Worm (Caenorhabditis elegans): ENCODE measurements around the gene nhr-50.
A peak's percentile ranks its signal among the peaks of the same experiment; 100 is the strongest.

Gene nhr-50

DNA sequence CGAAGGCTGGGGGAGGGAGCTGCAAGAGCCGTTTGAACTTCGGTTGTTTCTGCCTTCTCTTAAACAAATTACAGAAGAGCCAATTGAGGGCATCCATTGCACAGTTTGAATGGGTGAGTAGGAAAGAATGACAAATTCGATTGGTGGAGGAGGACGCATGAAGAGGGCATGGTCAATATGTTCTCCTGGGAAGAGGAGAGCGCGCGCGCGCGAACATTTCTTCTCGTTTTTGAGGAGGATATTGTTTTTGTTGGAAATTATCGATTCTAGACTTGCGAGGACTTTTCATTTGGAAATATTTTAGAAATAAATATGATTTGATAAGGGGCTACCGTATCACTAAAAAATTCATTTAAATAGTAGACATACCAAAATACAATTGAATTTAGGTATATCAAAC, 31.1 kb upstream of the nhr-50 start, which contains the start of gene T10C6.7:
Gene T10C6.7, minus strand, starts transcription at position 143 of the 400 bp plus-strand sequence.
- no peak for TF ChIP-seq ceh-19 (GFP tag; optimal IDR thresholded peaks at IDR 0.05)
- no peak for TF ChIP-seq ceh-45 (GFP tag; IDR thresholded peaks at IDR 0.05)
- TF ChIP-seq dmd-4 (tag; optimal IDR thresholded peaks at IDR 0.05; ENCODE audit: borderline replicate concordance) = no peak
- no peak for TF ChIP-seq pha-2 (tag; optimal IDR thresholded peaks at IDR 0.05)
- no peak for TF ChIP-seq elt-2 (tag; optimal IDR thresholded peaks at IDR 0.05)
- no peak for TF ChIP-seq F13H6.1 (tag; optimal IDR thresholded peaks at IDR 0.05)
- no peak for TF ChIP-seq ceh-6 (GFP tag; optimal IDR thresholded peaks at IDR 0.05)
- no peak for TF ChIP-seq ceh-31 (tag; optimal IDR thresholded peaks at IDR 0.05)
- TF ChIP-seq ceh-9 (tag; optimal IDR thresholded peaks at IDR 0.05) = no peak
- TF ChIP-seq ref-2 (tag; optimal IDR thresholded peaks at IDR 0.05) = no peak
- TF ChIP-seq mec-3 (tag; optimal IDR thresholded peaks at IDR 0.05; ENCODE audit: borderline replicate concordance) = no peak
- no peak for TF ChIP-seq lim-6 (tag; optimal IDR thresholded peaks at IDR 0.05)
- TF ChIP-seq syd-9 (tag; optimal IDR thresholded peaks at IDR 0.05) = no peak

DNA sequence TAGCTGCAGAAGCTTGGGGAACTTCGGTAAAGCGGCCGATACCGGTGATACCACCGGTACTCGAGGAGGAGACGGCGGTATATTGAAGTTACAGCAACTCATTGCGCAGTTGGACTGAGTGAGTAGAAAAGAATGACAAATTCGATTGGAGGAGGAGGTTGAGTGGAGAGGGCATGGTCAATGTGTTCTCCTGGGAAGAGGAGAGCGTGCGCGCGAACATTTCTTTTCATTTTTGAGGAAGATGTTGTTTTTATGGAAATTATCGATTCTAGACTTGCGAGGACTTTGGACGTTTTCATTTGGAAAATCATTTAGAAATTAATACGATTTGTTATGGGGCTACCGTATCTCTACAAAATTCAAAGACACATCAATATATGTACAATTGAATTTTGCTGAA, 28.8 kb upstream of the nhr-50 start:
- TF ChIP-seq syd-9 (tag; optimal IDR thresholded peaks at IDR 0.05) = no peak
- no peak for TF ChIP-seq C08G9.2 (tag; optimal IDR thresholded peaks at IDR 0.05)
- no peak for TF ChIP-seq elt-2 (tag; optimal IDR thresholded peaks at IDR 0.05)
- TF ChIP-seq pha-4 (tag; optimal IDR thresholded peaks at IDR 0.05) = no peak
- TF ChIP-seq tbx-7 (tag; optimal IDR thresholded peaks at IDR 0.05) = no peak
- no peak for TF ChIP-seq zip-5 (tag; optimal IDR thresholded peaks at IDR 0.05)
- TF ChIP-seq sdc-2 (tag; optimal IDR thresholded peaks at IDR 0.05) = no peak
- TF ChIP-seq pat-9 (tag; optimal IDR thresholded peaks at IDR 0.05) = no peak
- no peak for TF ChIP-seq madf-2 (tag; optimal IDR thresholded peaks at IDR 0.05)
- TF ChIP-seq unc-86 (tag; optimal IDR thresholded peaks at IDR 0.05) = no peak

DNA sequence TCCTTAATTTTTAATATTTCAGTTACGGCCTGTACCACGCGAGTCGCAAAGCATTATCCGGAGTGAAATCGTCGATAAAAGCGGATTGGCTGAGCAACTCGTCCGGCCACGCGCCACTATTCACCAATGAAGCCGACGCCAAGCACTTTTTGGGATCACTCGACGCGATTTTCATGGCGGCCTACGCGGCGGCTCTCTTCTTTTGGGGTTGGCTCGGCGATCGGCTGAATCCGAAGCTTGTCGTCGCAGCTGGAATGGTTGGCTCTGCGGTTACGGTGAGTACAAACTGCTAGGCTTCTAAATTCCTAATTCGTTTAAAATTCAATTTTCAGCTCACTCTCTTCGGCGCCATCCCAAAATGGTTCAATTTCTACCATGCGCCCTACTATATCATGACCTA, 24.5 kb upstream of the nhr-50 start:
- TF ChIP-seq ama-1 (optimal IDR thresholded peaks at IDR 0.05) = no peak

DNA sequence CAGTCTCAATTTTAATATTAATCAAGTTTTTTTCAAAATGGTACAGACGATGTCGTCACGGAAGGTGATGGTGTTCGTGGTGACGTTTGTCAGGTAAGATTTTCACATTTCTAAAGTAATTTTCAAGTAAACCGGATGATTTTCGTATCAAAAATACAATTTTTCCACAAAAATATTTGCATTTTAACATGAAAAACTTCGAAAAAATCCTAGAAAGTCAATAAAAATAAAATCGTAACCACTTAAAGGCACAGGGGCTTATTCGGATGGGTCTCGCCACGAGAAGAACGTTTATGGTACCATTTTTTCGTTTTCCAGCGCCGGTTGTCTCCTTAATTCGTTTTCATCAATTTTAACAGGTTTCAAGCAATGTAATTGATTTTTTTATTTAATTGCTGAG, 23.9 kb upstream of the nhr-50 start, which contains the start of gene T10C6.6:
Gene T10C6.6, plus strand, starts transcription at position 27 of the 400 bp plus-strand sequence.
- TF ChIP-seq elt-2 (tag; optimal IDR thresholded peaks at IDR 0.05) = peak; percentile 44
- TF ChIP-seq unc-3 (GFP tag; conservative IDR thresholded peaks at IDR 0.05) = no peak
- TF ChIP-seq unc-3 (tag; optimal IDR thresholded peaks at IDR 0.05) = no peak

DNA sequence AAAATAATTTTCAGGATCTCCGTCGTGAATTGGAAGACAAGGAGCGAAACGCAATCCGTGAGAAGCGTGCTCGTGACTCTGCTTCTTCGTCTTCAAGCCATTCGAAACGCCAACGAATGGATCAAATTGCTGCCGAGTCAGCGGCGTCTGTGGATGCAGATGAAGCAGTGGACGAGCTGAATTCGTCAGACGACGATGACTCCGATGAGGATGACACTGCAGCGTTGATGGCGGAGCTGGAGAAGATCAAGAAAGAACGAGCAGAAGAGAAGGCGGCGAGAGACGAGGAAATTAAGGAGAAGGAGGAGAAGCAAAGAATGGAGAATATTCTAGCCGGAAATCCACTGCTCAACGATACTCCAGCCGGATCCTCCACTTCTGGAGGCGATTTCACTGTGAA, 23.1 kb upstream of the nhr-50 start:
- TF ChIP-seq ceh-14 (tag; optimal IDR thresholded peaks at IDR 0.05) (no peak), pax-1 (tag; optimal IDR thresholded peaks at IDR 0.05) (no peak), ref-2 (tag; optimal IDR thresholded peaks at IDR 0.05) (no peak), unc-86 (tag; optimal IDR thresholded peaks at IDR 0.05) (no peak), dve-1 (tag; optimal IDR thresholded peaks at IDR 0.05) (no peak), ceh-45 (GFP tag; IDR thresholded peaks at IDR 0.05) (no peak), pros-1 (tag; optimal IDR thresholded peaks at IDR 0.05) (no peak), pat-9 (tag; optimal IDR thresholded peaks at IDR 0.05) (no peak), lin-11 (tag; optimal IDR thresholded peaks at IDR 0.05) (no peak), unc-3 (GFP tag; conservative IDR thresholded peaks at IDR 0.05) (no peak), unc-3 (tag; optimal IDR thresholded peaks at IDR 0.05) (no peak), hlh-8 (tag; optimal IDR thresholded peaks at IDR 0.05) (no peak), npax-4 (tag; optimal IDR thresholded peaks at IDR 0.05) (no peak), F13H6.1 (tag; optimal IDR thresholded peaks at IDR 0.05) (no peak), dmd-4 (tag; optimal IDR thresholded peaks at IDR 0.05; ENCODE audit: borderline replicate concordance) (no peak), K09A11.1 (tag; optimal IDR thresholded peaks at IDR 0.05; ENCODE audit: insufficient read depth) (no peak), ceh-34 (tag; optimal IDR thresholded peaks at IDR 0.05) (no peak)

DNA sequence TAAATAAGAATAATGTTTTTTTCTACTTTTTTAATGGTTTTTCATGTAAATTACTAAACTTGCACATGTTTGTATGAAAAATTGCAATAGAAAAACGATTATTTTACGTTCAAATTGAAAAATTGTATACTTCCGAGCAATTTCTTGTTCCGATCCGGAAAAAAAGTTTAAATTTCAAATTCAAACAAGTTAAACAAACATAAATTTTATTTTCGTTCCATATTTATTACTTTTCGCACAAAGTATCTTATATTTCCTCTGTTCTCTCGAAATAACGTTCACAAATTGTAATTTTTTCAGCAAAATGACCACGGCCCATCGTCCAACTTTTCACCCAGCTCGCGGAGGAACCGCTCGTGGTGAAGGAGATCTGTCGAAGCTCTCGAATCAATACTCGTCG, 22.6 kb upstream of the nhr-50 start, which contains the start of gene cwc-15:
Gene cwc-15, plus strand, starts transcription at position 301 of the 400 bp plus-strand sequence.
- TF ChIP-seq ets-4 (tag; optimal IDR thresholded peaks at IDR 0.05) (no peak), Y22D7AL.16 (tag; optimal IDR thresholded peaks at IDR 0.05) (no peak), pha-4 (tag; optimal IDR thresholded peaks at IDR 0.05) (no peak), fax-1 (tag; optimal IDR thresholded peaks at IDR 0.05) (no peak), ceh-19 (GFP tag; optimal IDR thresholded peaks at IDR 0.05) (no peak), odd-2 (tag; optimal IDR thresholded peaks at IDR 0.05) (no peak), hlh-13 (GFP tag; optimal IDR thresholded peaks at IDR 0.05) (no peak)

Measured in whole organism, late embryonic.